Fruit fly (Drosophila melanogaster): ENCODE measurements around the gene CG9921.
A peak's percentile ranks its signal among the peaks of the same experiment; 100 is the strongest.

CG9921 gene

dm6 chrX:16325472-16325871 is 7.9 kb downstream of the CG9921 start, which contains the start of gene CalpC (continued):
- TF ChIP-seq CG2120 (GFP tag; optimal IDR thresholded peaks at IDR 0.05), result no peak
- no peak for TF ChIP-seq CoRest (tag; optimal IDR thresholded peaks at IDR 0.05)
- TF ChIP-seq CG2889 (GFP tag; IDR thresholded peaks at IDR 0.05), result no peak
- TF ChIP-seq MBD-R2 (GFP tag; IDR thresholded peaks at IDR 0.05), result peak; percentile 17; the same call in 1 of the 2 replicates
- TF ChIP-seq Scr (GFP tag; IDR thresholded peaks at IDR 0.05; ENCODE audit: partially characterized antibody), result peak; percentile 40
- TF ChIP-seq HLH54F (GFP tag; optimal IDR thresholded peaks at IDR 0.05), result no peak
- TF ChIP-seq CG7928 (GFP tag; optimal IDR thresholded peaks at IDR 0.05), result no peak
- no peak for TF ChIP-seq gcm (GFP tag; optimal IDR thresholded peaks at IDR 0.05)
- TF ChIP-seq zf30C (GFP tag; optimal IDR thresholded peaks at IDR 0.05), result no peak
- TF ChIP-seq tup (GFP tag; optimal IDR thresholded peaks at IDR 0.05), result no peak
- TF ChIP-seq CG9609 (GFP tag; optimal IDR thresholded peaks at IDR 0.05), result no peak
- no peak for TF ChIP-seq CG18599 (GFP tag; optimal IDR thresholded peaks at IDR 0.05)
- no peak for TF ChIP-seq CG1233 (GFP tag; optimal IDR thresholded peaks at IDR 0.05)
- TF ChIP-seq nmo (GFP tag; optimal IDR thresholded peaks at IDR 0.05), result no peak
- TF ChIP-seq CG9797 (GFP tag; optimal IDR thresholded peaks at IDR 0.05), result no peak
- TF ChIP-seq CG18764 (GFP tag; optimal IDR thresholded peaks at IDR 0.05), result no peak
- TF ChIP-seq vnd (GFP tag; IDR thresholded peaks at IDR 0.05; ENCODE audit: partially characterized antibody), result no peak
- peak; percentile 39 for TF ChIP-seq ewg (GFP tag; optimal IDR thresholded peaks at IDR 0.05)
- TF ChIP-seq Dref (GFP tag; IDR thresholded peaks at IDR 0.05), result peak; percentile 36; the same call in 1 of the 2 replicates
- no peak for TF ChIP-seq CG33213 (GFP tag; optimal IDR thresholded peaks at IDR 0.05)
- no peak for TF ChIP-seq Hsf (GFP tag; optimal IDR thresholded peaks at IDR 0.05)
- no peak for TF ChIP-seq CG8359 (GFP tag; optimal IDR thresholded peaks at IDR 0.05; ENCODE audit: borderline replicate concordance)
- peak; percentile 39; the same call in 1 of the 2 replicates for TF ChIP-seq amos (GFP tag; IDR thresholded peaks at IDR 0.05; ENCODE audit: partially characterized antibody)
- peak; percentile 33 for TF ChIP-seq MESR4 (GFP tag; optimal IDR thresholded peaks at IDR 0.05)
- no peak for TF ChIP-seq p53 (GFP tag; optimal IDR thresholded peaks at IDR 0.05)
- TF ChIP-seq dati (GFP tag; IDR thresholded peaks at IDR 0.05), result no peak
- no peak for TF ChIP-seq CG15073 (GFP tag; optimal IDR thresholded peaks at IDR 0.05)
- TF ChIP-seq klu (GFP tag; IDR thresholded peaks at IDR 0.05), result no peak
- TF ChIP-seq CG18476 (GFP tag; optimal IDR thresholded peaks at IDR 0.05), result no peak
- TF ChIP-seq CG1603 (tag; optimal IDR thresholded peaks at IDR 0.05), result peak; percentile 33
- no peak for TF ChIP-seq pros (GFP tag; optimal IDR thresholded peaks at IDR 0.05)
- TF ChIP-seq sd (tag; optimal IDR thresholded peaks at IDR 0.05), result no peak
- no peak for TF ChIP-seq CG10209 (GFP tag; optimal IDR thresholded peaks at IDR 0.05)
- no peak for TF ChIP-seq Kr (GFP tag; optimal IDR thresholded peaks at IDR 0.05)
- TF ChIP-seq gt (GFP tag; IDR thresholded peaks at IDR 0.05), result no peak
- no peak for TF ChIP-seq unpg (GFP tag; optimal IDR thresholded peaks at IDR 0.05)
- no peak for TF ChIP-seq lmd (GFP tag; IDR thresholded peaks at IDR 0.05)
- TF ChIP-seq CG6791 (GFP tag; IDR thresholded peaks at IDR 0.05; ENCODE audit: partially characterized antibody), result no peak; the same call in 2 of the 3 replicates
- peak; percentile 38; the same call in 1 of the 2 replicates for TF ChIP-seq Bgb (GFP tag; IDR thresholded peaks at IDR 0.05; ENCODE audit: partially characterized antibody)
- no peak for TF ChIP-seq sc (optimal IDR thresholded peaks at IDR 0.05)
- no peak for TF ChIP-seq sc (GFP tag; optimal IDR thresholded peaks at IDR 0.05)
- TF ChIP-seq C15 (GFP tag; IDR thresholded peaks at IDR 0.05), result no peak
- TF ChIP-seq Jarid2 (GFP tag; optimal IDR thresholded peaks at IDR 0.05), result no peak
- TF ChIP-seq btn (GFP tag; optimal IDR thresholded peaks at IDR 0.05), result no peak
- no peak for TF ChIP-seq CG11456 (GFP tag; IDR thresholded peaks at IDR 0.05)
- TF ChIP-seq CG10366 (GFP tag; IDR thresholded peaks at IDR 0.05), result no peak
- 0 out of 2 replicates have a peak, but pooled peaks have one; percentile 11 for TF ChIP-seq CG42726 (GFP tag; IDR thresholded peaks at IDR 0.05; ENCODE audit: partially characterized antibody)
- TF ChIP-seq CG3163 (GFP tag; optimal IDR thresholded peaks at IDR 0.05), result no peak
- TF ChIP-seq CG15514 (GFP tag; optimal IDR thresholded peaks at IDR 0.05), result peak; percentile 98
- TF ChIP-seq CG10274 (GFP tag; optimal IDR thresholded peaks at IDR 0.05), result no peak
